Worm (Caenorhabditis elegans) whole organism, mixed stage, embryonic: Measurements from ENCODE around the gene pipp-4P.
A peak's percentile ranks its signal among the peaks of the same experiment; 100 is the strongest.

Experiments used
- M03D4.4 ChIP-seq: sonication (generic microtip); optimal IDR thresholded peaks from 2 replicates; lab custom pipeline; 2017; ENCODE audit warnings: mild to moderate bottlenecking, missing genetic modification characterization, missing compliant biosample characterization
- bed-3 ChIP-seq: fragments of 200-800 bp; sonication (Bioruptor generic); optimal IDR thresholded peaks from 3 replicates; lab custom pipeline; 2018; ENCODE audit warnings: mild to moderate bottlenecking, missing genetic modification characterization, moderate library complexity, missing compliant biosample characterization
- blmp-1 ChIP-seq: fragments of 150-350 bp; optimal IDR thresholded peaks from 2 replicates; lab custom pipeline; 2014; ENCODE audit warnings: missing biosample characterization, missing genetic modification characterization
- ceh-39 ChIP-seq: fragments of 150-350 bp; optimal IDR thresholded peaks from 2 replicates; lab custom pipeline; 2014; ENCODE audit warnings: missing biosample characterization, missing genetic modification characterization
- ceh-43 ChIP-seq: fragments of 200-800 bp; sonication (Bioruptor generic); optimal IDR thresholded peaks from 2 replicates; lab custom pipeline; 2018; ENCODE audit warnings: mild to moderate bottlenecking, missing genetic modification characterization, moderate library complexity, missing compliant biosample characterization
- ceh-83 ChIP-seq: fragments of 200-800 bp; sonication (Bioruptor generic); optimal IDR thresholded peaks from 2 replicates; lab custom pipeline; 2018; ENCODE audit warnings: mild to moderate bottlenecking, missing genetic modification characterization, missing compliant biosample characterization
- ces-1 ChIP-seq: fragments of 150-350 bp; optimal IDR thresholded peaks from 2 replicates; lab custom pipeline; 2014; ENCODE audit warnings: missing biosample characterization, missing genetic modification reagents, missing genetic modification characterization
- cnd-1 ChIP-seq: fragments of 200-800 bp; sonication (Bioruptor generic); optimal IDR thresholded peaks from 2 replicates; lab custom pipeline; 2018; ENCODE audit warnings: mild to moderate bottlenecking, missing genetic modification characterization, missing compliant biosample characterization
- drap-1 ChIP-seq: fragments of 200-800 bp; sonication (Bioruptor generic); optimal IDR thresholded peaks from 3 replicates; lab custom pipeline; 2018; ENCODE audit warnings: mild to moderate bottlenecking, missing genetic modification characterization, missing compliant biosample characterization
- elt-1 ChIP-seq: sonication (generic microtip); optimal IDR thresholded peaks from 2 replicates; lab custom pipeline; 2017; ENCODE audit warnings: missing genetic modification characterization, mild to moderate bottlenecking, missing compliant biosample characterization, antibody characterized with exemption, moderate library complexity, borderline replicate concordance; ENCODE audit not compliant: insufficient read depth
- elt-3 ChIP-seq: fragments of 150-350 bp; optimal IDR thresholded peaks from 2 replicates; lab custom pipeline; 2014; ENCODE audit warnings: missing biosample characterization, missing genetic modification characterization
- flh-1 ChIP-seq: fragments of 200-800 bp; sonication (Bioruptor generic); optimal IDR thresholded peaks from 2 replicates; lab custom pipeline; 2018; ENCODE audit warnings: mild to moderate bottlenecking, missing genetic modification characterization, moderate library complexity, missing compliant biosample characterization
- ham-2 ChIP-seq: fragments of 200-800 bp; sonication (Bioruptor generic); optimal IDR thresholded peaks from 2 replicates; lab custom pipeline; 2018; ENCODE audit warnings: mild to moderate bottlenecking, missing genetic modification characterization, missing compliant biosample characterization
- hlh-1 ChIP-seq: fragments of 150-350 bp; optimal IDR thresholded peaks from 2 replicates; lab custom pipeline; 2014; ENCODE audit warnings: missing biosample characterization, missing genetic modification reagents, missing genetic modification characterization
- lin-13 ChIP-seq: fragments of 150-350 bp; optimal IDR thresholded peaks from 2 replicates; lab custom pipeline; 2014; ENCODE audit warnings: missing biosample characterization, missing genetic modification characterization
- lin-32 ChIP-seq: fragments of 200-800 bp; sonication (Bioruptor generic); optimal IDR thresholded peaks from 2 replicates; lab custom pipeline; 2018; ENCODE audit warnings: mild to moderate bottlenecking, missing genetic modification characterization, missing compliant biosample characterization
- lsy-2 ChIP-seq: fragments of 150-350 bp; optimal IDR thresholded peaks from 2 replicates; lab custom pipeline; 2014; ENCODE audit warnings: missing biosample characterization, missing genetic modification characterization
- mab-5 ChIP-seq: fragments of 150-350 bp; optimal IDR thresholded peaks from 2 replicates; lab custom pipeline; 2014; ENCODE audit warnings: missing biosample characterization, missing genetic modification characterization
- mep-1 ChIP-seq: fragments of 150-350 bp; optimal IDR thresholded peaks from 2 replicates; lab custom pipeline; 2017; ENCODE audit warnings: missing biosample characterization, missing genetic modification reagents, missing genetic modification characterization, inconsistent platforms
- mls-2 ChIP-seq: sonication (generic microtip); optimal IDR thresholded peaks from 2 replicates; lab custom pipeline; 2016; ENCODE audit warnings: mild to moderate bottlenecking, missing genetic modification characterization, moderate library complexity, missing compliant biosample characterization
- nhr-12 ChIP-seq: fragments of 150-350 bp; optimal IDR thresholded peaks from 2 replicates; lab custom pipeline; 2014; ENCODE audit warnings: missing biosample characterization, missing genetic modification characterization
- nhr-2 ChIP-seq: fragments of 150-350 bp; optimal IDR thresholded peaks from 2 replicates; lab custom pipeline; 2014; ENCODE audit warnings: missing biosample characterization, missing genetic modification characterization
- nhr-237 ChIP-seq: fragments of 150-350 bp; optimal IDR thresholded peaks from 2 replicates; lab custom pipeline; 2014; ENCODE audit warnings: missing biosample characterization, missing genetic modification characterization
- nhr-28 ChIP-seq: fragments of 150-350 bp; optimal IDR thresholded peaks from 2 replicates; lab custom pipeline; 2014; ENCODE audit warnings: missing biosample characterization, missing genetic modification characterization
- pha-4 ChIP-seq: fragments of 150-350 bp; optimal IDR thresholded peaks from 2 replicates; lab custom pipeline; 2018; ENCODE audit warnings: missing biosample characterization, missing genetic modification reagents, missing genetic modification characterization
- sem-2 ChIP-seq: fragments of 200-800 bp; sonication (Bioruptor generic); optimal IDR thresholded peaks from 2 replicates; lab custom pipeline; 2018; ENCODE audit warnings: mild to moderate bottlenecking, missing genetic modification characterization, missing compliant biosample characterization
- snpc-4 ChIP-seq: fragments of 150-350 bp; optimal IDR thresholded peaks from 2 replicates; lab custom pipeline; 2014; ENCODE audit warnings: missing biosample characterization, missing genetic modification characterization
- sptf-1 ChIP-seq: sonication (generic microtip); optimal IDR thresholded peaks from 2 replicates; lab custom pipeline; 2017; ENCODE audit warnings: mild to moderate bottlenecking, missing genetic modification characterization, moderate library complexity, missing compliant biosample characterization
- tbx-8 ChIP-seq: fragments of 200-800 bp; sonication (Bioruptor generic); optimal IDR thresholded peaks from 2 replicates; lab custom pipeline; 2018; ENCODE audit warnings: mild to moderate bottlenecking, missing genetic modification characterization, moderate library complexity, missing compliant biosample characterization
- unc-120 ChIP-seq: sonication (generic microtip); optimal IDR thresholded peaks from 2 replicates; lab custom pipeline; 2017; ENCODE audit warnings: missing genetic modification characterization, missing compliant biosample characterization; ENCODE audit not compliant: poor library complexity, severe bottlenecking
- unc-39 ChIP-seq: fragments of 150-350 bp; optimal IDR thresholded peaks from 2 replicates; lab custom pipeline; 2014; ENCODE audit warnings: missing biosample characterization, missing genetic modification characterization
- unc-62 ChIP-seq: fragments of 150-350 bp; optimal IDR thresholded peaks from 2 replicates; lab custom pipeline; 2014; ENCODE audit warnings: missing biosample characterization, missing genetic modification reagents, missing genetic modification characterization
- zip-8 ChIP-seq: fragments of 150-350 bp; optimal IDR thresholded peaks from 2 replicates; lab custom pipeline; 2014; ENCODE audit warnings: missing biosample characterization, missing genetic modification characterization
- ztf-11 ChIP-seq: fragments of 150-350 bp; optimal IDR thresholded peaks from 2 replicates; lab custom pipeline; 2014; ENCODE audit warnings: missing biosample characterization, missing genetic modification characterization

pipp-4P gene

DNA sequence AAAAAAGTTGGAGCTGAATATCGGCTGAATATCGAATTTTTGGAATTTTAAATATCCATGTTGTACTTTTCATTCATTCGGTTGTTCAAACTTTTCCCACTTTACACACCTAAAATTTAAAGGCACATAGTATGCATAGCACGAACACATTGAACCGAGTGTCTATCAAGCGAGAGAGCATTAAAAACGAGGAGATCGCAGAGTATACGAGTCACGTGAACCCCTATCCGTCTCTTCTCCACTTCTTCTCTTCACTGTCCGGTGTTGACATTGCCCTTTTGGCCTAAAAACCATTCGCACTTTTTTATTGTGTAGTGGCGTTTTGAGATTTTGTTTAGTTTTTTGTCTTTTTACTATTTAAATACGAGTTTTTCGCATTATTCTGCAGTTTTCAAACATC is 14.6 kb upstream of the pipp-4P start:
- TF ChIP-seq mab-5 (tag; lab: Kevin White, UChicago) = no peak
- no peak for TF ChIP-seq nhr-28 (tag; lab: Kevin White, UChicago)
- no peak for TF ChIP-seq unc-120
- TF ChIP-seq ceh-43 = no peak
- no peak for TF ChIP-seq drap-1 (GFP tag; lab: Kevin White, UChicago)
- peak; percentile 34 for TF ChIP-seq pha-4 (tag; lab: Kevin White, UChicago)
- no peak for TF ChIP-seq mep-1 (tag; lab: Kevin White, UChicago)
- no peak for TF ChIP-seq nhr-12 (tag; lab: Kevin White, UChicago)
- TF ChIP-seq ceh-39 (tag; lab: Kevin White, UChicago) = no peak
- no peak for TF ChIP-seq hlh-1 (tag; lab: Kevin White, UChicago)
- no peak for TF ChIP-seq ces-1 (GFP tag; lab: Kevin White, UChicago)
- TF ChIP-seq bed-3 (GFP tag; lab: Kevin White, UChicago) = no peak
- TF ChIP-seq zip-8 (tag; lab: Kevin White, UChicago) = no peak
- TF ChIP-seq tbx-8 = no peak
- TF ChIP-seq unc-39 (tag; lab: Kevin White, UChicago) = no peak
- no peak for TF ChIP-seq lsy-2
- peak; percentile 49 for TF ChIP-seq nhr-2 (tag; lab: Kevin White, UChicago)
- peak; percentile 17 for TF ChIP-seq unc-62 (GFP tag; lab: Kevin White, UChicago)
- TF ChIP-seq M03D4.4 (tag; lab: Kevin White, UChicago) = no peak
- no peak for TF ChIP-seq ham-2
- no peak for TF ChIP-seq ceh-83 (GFP tag; lab: Kevin White, UChicago)
- no peak for TF ChIP-seq nhr-237 (tag; lab: Kevin White, UChicago)

DNA sequence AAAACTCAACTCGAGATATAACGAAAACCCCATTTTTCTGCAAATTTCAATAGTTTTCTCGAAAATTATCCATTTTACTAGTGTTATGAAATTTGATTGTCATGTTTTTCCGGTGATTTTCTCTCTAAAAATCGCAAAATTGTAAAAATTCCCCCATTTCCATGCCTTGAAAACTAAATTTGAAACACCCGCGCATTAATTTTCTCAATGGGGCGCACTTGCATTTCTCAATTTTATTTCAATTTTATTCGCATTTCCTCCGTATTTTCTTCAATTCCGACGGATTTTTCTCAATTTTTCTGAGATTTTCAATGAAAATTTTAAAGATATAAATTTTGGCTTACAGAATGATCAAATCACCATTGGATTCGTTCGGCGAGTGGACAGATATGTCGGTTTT is 14.0 kb upstream of the pipp-4P start, which contains the start of gene Y71H2AM.3:
Y71H2AM.3 (plus strand) TSS at position 347 of the 400 bp plus-strand sequence.
- TF ChIP-seq elt-3 (tag; lab: Kevin White, UChicago) (no peak), nhr-237 (tag; lab: Kevin White, UChicago) (peak; percentile 35), unc-62 (GFP tag; lab: Kevin White, UChicago) (no peak), lsy-2 (peak; percentile 1), ceh-43 (no peak), lin-13 (no peak), ztf-11 (tag; lab: Kevin White, UChicago) (no peak), mab-5 (tag; lab: Kevin White, UChicago) (no peak), drap-1 (GFP tag; lab: Kevin White, UChicago) (no peak), M03D4.4 (tag; lab: Kevin White, UChicago) (no peak), nhr-2 (tag; lab: Kevin White, UChicago) (no peak), snpc-4 (tag; lab: Kevin White, UChicago) (no peak), flh-1 (GFP tag; lab: Kevin White, UChicago) (no peak), ham-2 (no peak), lin-32 (GFP tag; lab: Kevin White, UChicago) (no peak), ces-1 (GFP tag; lab: Kevin White, UChicago) (peak; percentile 66)

- TF ChIP-seq elt-1 (tag; lab: Kevin White, UChicago) (no peak), mab-5 (tag; lab: Kevin White, UChicago) (no peak), elt-3 (tag; lab: Kevin White, UChicago) (no peak), blmp-1 (tag; lab: Kevin White, UChicago) (no peak), unc-62 (GFP tag; lab: Kevin White, UChicago) (no peak), zip-8 (tag; lab: Kevin White, UChicago) (no peak)
- TF ChIP-seq, all 35 proteins: peak for 0
Observed at ce11 chrIII:2811410-2811809, 7.7 kb upstream of the pipp-4P start.

DNA sequence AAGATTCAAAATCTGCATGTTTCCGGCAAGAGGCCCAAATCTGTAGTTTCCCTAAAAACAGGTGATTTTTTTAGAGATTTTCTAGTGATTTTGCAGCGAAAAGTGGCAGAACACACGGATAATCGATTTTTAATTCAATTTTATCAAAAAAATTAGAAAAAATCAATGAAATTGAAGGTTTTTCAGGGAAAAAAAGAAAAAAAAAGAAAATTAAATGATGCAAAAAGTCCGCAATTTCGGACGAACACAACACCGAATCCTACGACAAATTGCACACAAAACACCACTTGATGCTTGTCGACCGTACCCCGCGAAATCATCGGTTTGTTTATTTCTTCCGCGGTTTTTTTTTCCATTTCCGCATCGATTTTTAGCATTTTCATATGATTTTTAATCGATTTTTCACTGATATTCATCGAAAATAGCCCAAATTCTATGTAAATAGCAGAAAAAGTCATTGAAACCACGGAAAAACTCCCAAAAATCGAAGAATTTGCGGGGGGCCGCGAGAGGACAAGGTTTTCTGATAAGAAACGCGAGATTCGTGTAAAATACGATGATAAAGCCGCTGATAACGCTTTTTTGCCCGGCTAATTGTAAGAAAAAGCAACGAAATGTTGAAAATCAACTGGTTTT is 4.0 kb upstream of the pipp-4P start, which contains the start of gene tufm-1:
tufm-1 (minus strand) TSS at position 51 of the 636 bp plus-strand sequence.
- TF ChIP-seq elt-1 (tag; lab: Kevin White, UChicago) (no peak), unc-120 (no peak), sptf-1 (tag; lab: Kevin White, UChicago) (no peak), mls-2 (tag; lab: Kevin White, UChicago) (no peak), nhr-237 (tag; lab: Kevin White, UChicago) (peak; percentile 47), cnd-1 (tag; lab: Kevin White, UChicago) (no peak), mep-1 (tag; lab: Kevin White, UChicago) (peak; percentile 64), ceh-39 (tag; lab: Kevin White, UChicago) (no peak), sem-2 (GFP tag; lab: Kevin White, UChicago) (no peak), tbx-8 (no peak), hlh-1 (tag; lab: Kevin White, UChicago) (no peak), mab-5 (tag; lab: Kevin White, UChicago) (no peak), blmp-1 (tag; lab: Kevin White, UChicago) (no peak), lsy-2 (peak; percentile 94), ham-2 (no peak), ces-1 (GFP tag; lab: Kevin White, UChicago) (peak; percentile 84), unc-62 (GFP tag; lab: Kevin White, UChicago) (no peak), lin-32 (GFP tag; lab: Kevin White, UChicago) (no peak), zip-8 (tag; lab: Kevin White, UChicago) (no peak), lin-13 (peak; percentile 64), ceh-43 (no peak), ceh-83 (GFP tag; lab: Kevin White, UChicago) (no peak), pha-4 (tag; lab: Kevin White, UChicago) (no peak), ztf-11 (tag; lab: Kevin White, UChicago) (no peak), elt-3 (tag; lab: Kevin White, UChicago) (no peak), snpc-4 (tag; lab: Kevin White, UChicago) (no peak), nhr-12 (tag; lab: Kevin White, UChicago) (no peak), unc-39 (tag; lab: Kevin White, UChicago) (no peak)
